Fruit fly (Drosophila melanogaster): ENCODE data around the gene can.

can gene

dm6 chr3L:10314901-10315300, 48.0 kb upstream of the can start (continued):
- TF ChIP-seq CG11294 (GFP tag; IDR thresholded peaks at IDR 0.05) (peak; percentile 61; the same call in 1 of the 2 replicates), CG6276 (GFP tag; optimal IDR thresholded peaks at IDR 0.05) (peak; percentile 66), achi (GFP tag; optimal IDR thresholded peaks at IDR 0.05) (peak; percentile 63), Blimp-1 (GFP tag; optimal IDR thresholded peaks at IDR 0.05) (no peak), Smox (GFP tag; optimal IDR thresholded peaks at IDR 0.05) (no peak), fd59A (GFP tag; optimal IDR thresholded peaks at IDR 0.05) (peak; percentile 9), esn (GFP tag; optimal IDR thresholded peaks at IDR 0.05) (peak; percentile 26), Ets21C (GFP tag; optimal IDR thresholded peaks at IDR 0.05) (no peak), fd85E (GFP tag; optimal IDR thresholded peaks at IDR 0.05) (no peak), CG9139 (GFP tag; optimal IDR thresholded peaks at IDR 0.05) (no peak), CG32006 (GFP tag; optimal IDR thresholded peaks at IDR 0.05) (peak; percentile 87), CG6163 (GFP tag; IDR thresholded peaks at IDR 0.05) (peak; percentile 78), CG7368 (GFP tag; optimal IDR thresholded peaks at IDR 0.05) (peak; percentile 5), ss (GFP tag; optimal IDR thresholded peaks at IDR 0.05) (peak; percentile 21 to 26), Sox14 (GFP tag; optimal IDR thresholded peaks at IDR 0.05) (peak; percentile 56), Sox102F (GFP tag; optimal IDR thresholded peaks at IDR 0.05) (no peak)

- no peak for TF ChIP-seq cyc (GFP tag; optimal IDR thresholded peaks at IDR 0.05)
- TF ChIP-seq Met (GFP tag; optimal IDR thresholded peaks at IDR 0.05) = no peak
- no peak for TF ChIP-seq fd59A (GFP tag; optimal IDR thresholded peaks at IDR 0.05)
- TF ChIP-seq CG3032 (tag; optimal IDR thresholded peaks at IDR 0.05) = no peak
- TF ChIP-seq salr (GFP tag; optimal IDR thresholded peaks at IDR 0.05) = no peak
- no peak for TF ChIP-seq CG6276 (GFP tag; optimal IDR thresholded peaks at IDR 0.05)
- TF ChIP-seq CG3919 (GFP tag; optimal IDR thresholded peaks at IDR 0.05) = no peak
- no peak for TF ChIP-seq CG11294 (GFP tag; IDR thresholded peaks at IDR 0.05)
- no peak for TF ChIP-seq Gug (GFP tag; IDR thresholded peaks at IDR 0.05)
- no peak for TF ChIP-seq CG34406 (GFP tag; optimal IDR thresholded peaks at IDR 0.05)
Observed at dm6 chr3L:10309494-10309893, 42.6 kb upstream of the can start.

- TF ChIP-seq Ets21C (GFP tag; optimal IDR thresholded peaks at IDR 0.05) = no peak
- TF ChIP-seq salr (GFP tag; optimal IDR thresholded peaks at IDR 0.05) = no peak
- TF ChIP-seq CG3032 (tag; optimal IDR thresholded peaks at IDR 0.05) = no peak
- no peak for TF ChIP-seq CG8119 (GFP tag; IDR thresholded peaks at IDR 0.05)
- no peak for TF ChIP-seq CG11762 (GFP tag; optimal IDR thresholded peaks at IDR 0.05; ENCODE audit: insufficient read depth)
- no peak for TF ChIP-seq svp (GFP tag)
- no peak for TF ChIP-seq CG11902 (GFP tag; optimal IDR thresholded peaks at IDR 0.05)
- TF ChIP-seq CG6792 (GFP tag; optimal IDR thresholded peaks at IDR 0.05) = no peak
- no peak for TF ChIP-seq vri (GFP tag; optimal IDR thresholded peaks at IDR 0.05)
- no peak for TF ChIP-seq Eip78C (GFP tag)
- no peak for TF ChIP-seq CG6163 (GFP tag; IDR thresholded peaks at IDR 0.05)
- no peak for TF ChIP-seq CG8632 (GFP tag; optimal IDR thresholded peaks at IDR 0.05)
- TF ChIP-seq Blimp-1 (GFP tag; optimal IDR thresholded peaks at IDR 0.05) = no peak
Observed at dm6 chr3L:10308079-10308825, 41.3 kb upstream of the can start.

dm6 chr3L:10306304-10306908, 39.5 kb upstream of the can start:
- TF ChIP-seq salr (GFP tag; optimal IDR thresholded peaks at IDR 0.05) (no peak), Eip78C (GFP tag) (peak; percentile 20), CG6276 (GFP tag; optimal IDR thresholded peaks at IDR 0.05) (peak; percentile 15), ss (GFP tag; optimal IDR thresholded peaks at IDR 0.05) (peak in 1 of 2 experiments; percentile 17), Blimp-1 (GFP tag; optimal IDR thresholded peaks at IDR 0.05) (no peak)

dm6 chr3L:10301749-10302148, 34.8 kb upstream of the can start:
- TF ChIP-seq Sox15 (GFP tag; optimal IDR thresholded peaks at IDR 0.05) = no peak
- no peak for TF ChIP-seq Gug (GFP tag; IDR thresholded peaks at IDR 0.05)
- TF ChIP-seq dsx (GFP tag; optimal IDR thresholded peaks at IDR 0.05; ENCODE audit: poor library complexity, severe bottlenecking) = no peak
- TF ChIP-seq CG31627 (GFP tag; optimal IDR thresholded peaks at IDR 0.05) = no peak
- TF ChIP-seq CG9139 (GFP tag; optimal IDR thresholded peaks at IDR 0.05) = no peak
- no peak for TF ChIP-seq CG4318 (GFP tag; optimal IDR thresholded peaks at IDR 0.05)
- TF ChIP-seq salr (GFP tag; optimal IDR thresholded peaks at IDR 0.05) = no peak
- TF ChIP-seq topi (GFP tag; optimal IDR thresholded peaks at IDR 0.05) = no peak
- no peak for TF ChIP-seq CG8119 (GFP tag; IDR thresholded peaks at IDR 0.05)
- no peak for TF ChIP-seq Sox102F (GFP tag; optimal IDR thresholded peaks at IDR 0.05)
- no peak for TF ChIP-seq CG16779 (tag; optimal IDR thresholded peaks at IDR 0.05)
- TF ChIP-seq Hr38 (GFP tag; optimal IDR thresholded peaks at IDR 0.05) = no peak
- no peak for TF ChIP-seq Lpt (GFP tag; optimal IDR thresholded peaks at IDR 0.05)
- TF ChIP-seq achi (GFP tag; optimal IDR thresholded peaks at IDR 0.05) = no peak
- no peak for TF ChIP-seq Eip75B (GFP tag; optimal IDR thresholded peaks at IDR 0.05)
- TF ChIP-seq Hr39 (GFP tag; optimal IDR thresholded peaks at IDR 0.05) = no peak

Data from whole organism, prepupa.